Worm (Caenorhabditis elegans) whole organism, L4/young adult: ENCODE data around the gene unc-85.

ENCODE experiments used
- dao-5 ChIP-seq: sonication (generic microtip); optimal IDR thresholded peaks from 2 replicates; lab custom pipeline; 2016; ENCODE audit warnings: missing genotype, missing genetic modification characterization, moderate library complexity, missing compliant biosample characterization
- him-1 ChIP-seq: sonication (generic microtip); optimal IDR thresholded peaks from 2 replicates; lab custom pipeline; 2016; ENCODE audit warnings: missing genotype, missing genetic modification reagents, missing genetic modification characterization, missing compliant biosample characterization

ce11 chrII:4673242-4673641 lies 28.6 kb upstream of the unc-85 start:
- no peak for TF ChIP-seq him-1 (tag; lab: Kevin White, UChicago)
- TF ChIP-seq dao-5: no peak
